Fruit fly (Drosophila melanogaster) Kc167 (cell line): Measurements from ENCODE around the gene CG7565.

ENCODE experiments used
- psq ChIP-seq: fragments of >200 bp; optimal IDR thresholded peaks from 2 replicates; lab custom pipeline; 2017; ENCODE audit warnings: missing external identifiers
- ttk ChIP-seq: sonication (Bioruptor generic); optimal IDR thresholded peaks from 2 replicates; lab custom pipeline; 2017; ENCODE audit warnings: missing external identifiers

dm6 chr3L:8093553-8093952 is 2.0 kb upstream of the CG7565 start:
- TF ChIP-seq ttk (lab: Kevin White, UChicago) (no peak), psq (no peak)
